Fruit fly (Drosophila melanogaster) whole organism, larva: Measurements from ENCODE around the gene CG31342.

Experiments
- noc ChIP-seq: fragments of 200-800 bp; sonication (Bioruptor generic); optimal IDR thresholded peaks from 3 replicates; lab custom pipeline; 2019; ENCODE audit warnings: missing biosample characterization, mild to moderate bottlenecking, missing genetic modification characterization, moderate library complexity

Gene CG31342

dm6 chr3R:13015811-13016766 is 30.2 kb downstream of the CG31342 start:
- TF ChIP-seq noc (tag; lab: Kevin White, UChicago): peak; percentile 21

- TF ChIP-seq noc (tag; lab: Kevin White, UChicago): no peak
These were observed 31.8 kb downstream of the CG31342 start for dm6 chr3R:13017623-13018036.

- TF ChIP-seq noc (tag; lab: Kevin White, UChicago): peak; percentile 45
These were observed 32.6 kb downstream of the CG31342 start for dm6 chr3R:13018284-13018900.

dm6 chr3R:13018995-13019394 is 33.2 kb downstream of the CG31342 start:
- no peak for TF ChIP-seq noc (tag; lab: Kevin White, UChicago)

dm6 chr3R:13030257-13031173 is 44.7 kb downstream of the CG31342 start, which contains the start of the genes CG46281 and CG46280:
TSS of gene CG46281 (minus strand) at chr3R:13030307.
TSS of gene CG46280 (minus strand) at chr3R:13030659.
- no peak for TF ChIP-seq noc (tag; lab: Kevin White, UChicago)

- no peak for TF ChIP-seq noc (tag; lab: Kevin White, UChicago)
These were observed 46.5 kb downstream of the CG31342 start, which contains the start of gene ry for dm6 chr3R:13032323-13032722. TSS of gene ry (plus strand) at chr3R:13032528.

dm6 chr3R:13032975-13033445 is 47.2 kb downstream of the CG31342 start:
- TF ChIP-seq noc (tag; lab: Kevin White, UChicago): peak; percentile 64

dm6 chr3R:13033670-13034069 is 47.8 kb downstream of the CG31342 start:
- no peak for TF ChIP-seq noc (tag; lab: Kevin White, UChicago)

dm6 chr3R:13036064-13036463 is 50.2 kb downstream of the CG31342 start:
- no peak for TF ChIP-seq noc (tag; lab: Kevin White, UChicago)

dm6 chr3R:13038075-13038474 is 52.2 kb downstream of the CG31342 start, which contains the start of gene CG11668:
TSS of gene CG11668 (plus strand) at chr3R:13038375.
- TF ChIP-seq noc (tag; lab: Kevin White, UChicago): no peak

dm6 chr3R:13039037-13039583 is 53.3 kb downstream of the CG31342 start:
- TF ChIP-seq noc (tag; lab: Kevin White, UChicago): no peak
